Worm (Caenorhabditis elegans): ENCODE results near the gene flp-28.

DNA sequence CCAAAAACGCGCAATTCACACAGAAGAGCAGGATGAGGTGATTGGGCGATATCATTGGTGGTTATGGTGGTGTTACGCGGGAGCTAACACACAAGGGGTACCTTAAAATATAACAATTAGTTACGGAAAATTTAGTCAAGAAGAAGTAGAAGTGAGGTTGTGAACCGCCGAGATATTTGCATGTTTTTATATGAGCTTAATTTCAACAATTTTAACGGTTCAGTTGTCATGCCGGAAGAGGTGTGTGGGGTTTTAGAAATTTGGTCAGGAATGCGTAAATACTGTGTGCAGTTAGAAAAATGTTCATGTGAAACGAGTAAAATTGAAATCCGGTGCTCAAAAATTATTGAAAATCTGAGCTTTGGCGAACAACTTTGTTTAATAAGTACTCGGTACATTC lies 5.1 kb upstream of the flp-28 start, which contains the start of gene flp-3:
- TF ChIP-seq ceh-13 (GFP tag; optimal IDR thresholded peaks at IDR 0.05) (no peak), scrt-1 (GFP tag; IDR thresholded peaks at IDR 0.05) (no peak), flt-1 (GFP tag; IDR thresholded peaks at IDR 0.05) (no peak), ama-1 (optimal IDR thresholded peaks at IDR 0.05) (no peak), hnd-1 (tag; optimal IDR thresholded peaks at IDR 0.05) (no peak), sea-1 (GFP tag; conservative IDR thresholded peaks at IDR 0.05) (no peak), hmbx-1 (tag; optimal IDR thresholded peaks at IDR 0.05) (no peak), tbx-37 (GFP tag; conservative IDR thresholded peaks at IDR 0.05) (no peak), pes-1 (GFP tag; IDR thresholded peaks at IDR 0.05) (no peak), B0310.2 (tag; optimal IDR thresholded peaks at IDR 0.05) (no peak), ceh-36 (tag; optimal IDR thresholded peaks at IDR 0.05) (no peak)

Measured in whole organism, early embryonic.